Fruit fly (Drosophila melanogaster) whole organism, embryonic: ENCODE data around the gene Dup99B.

Experiments used
- Aef1 ChIP-seq: fragments of 200-800 bp; sonication (Bioruptor generic); IDR thresholded peaks from 3 replicates; pipeline ENCODE4 v1.3.6; 2022; ENCODE audit warnings: missing biosample characterization, missing genetic modification characterization
- Atf-2 ChIP-seq: fragments of 200-800 bp; sonication (Bioruptor generic); optimal IDR thresholded peaks from 2 replicates; lab custom pipeline; 2016; ENCODE audit warnings: missing biosample characterization, missing genetic modification characterization
- C15 ChIP-seq: fragments of 200-800 bp; sonication (Bioruptor generic); IDR thresholded peaks from 3 replicates; pipeline ENCODE4 v1.3.6; 2022; ENCODE audit warnings: missing biosample characterization, missing genetic modification characterization
- CG10366 ChIP-seq: fragments of 200-800 bp; sonication (Bioruptor generic); IDR thresholded peaks from 2 replicates; pipeline ENCODE4 v1.3.6; 2022; ENCODE audit warnings: missing biosample characterization, missing genetic modification characterization
- CG11456 ChIP-seq: fragments of 200-800 bp; sonication (Bioruptor generic); IDR thresholded peaks from 3 replicates; pipeline ENCODE4 v1.3.6; 2022; ENCODE audit warnings: missing biosample characterization, missing genetic modification characterization
- CG11723 ChIP-seq: fragments of 200-800 bp; sonication (Bioruptor generic); optimal IDR thresholded peaks from 2 replicates; lab custom pipeline; 2017; ENCODE audit warnings: missing biosample characterization, mild to moderate bottlenecking, missing genetic modification characterization
- CG12236 ChIP-seq: fragments of 200-800 bp; sonication (Bioruptor generic); optimal IDR thresholded peaks from 2 replicates; lab custom pipeline; 2016; ENCODE audit warnings: missing biosample characterization, missing genetic modification characterization
- CG15479 ChIP-seq: fragments of 200-800 bp; sonication (Bioruptor generic); optimal IDR thresholded peaks from 3 replicates; lab custom pipeline; 2019; ENCODE audit warnings: missing biosample characterization, mild to moderate bottlenecking, missing genetic modification characterization, moderate library complexity
- CG16779 ChIP-seq: fragments of 200-800 bp; sonication (Bioruptor generic); IDR thresholded peaks from 2 replicates; pipeline ENCODE4 v1.3.6; 2022; ENCODE audit warnings: missing biosample characterization, missing genetic modification characterization
- CG17385 ChIP-seq: fragments of 200-800 bp; sonication (Bioruptor generic); optimal IDR thresholded peaks from 3 replicates; lab custom pipeline; 2018; ENCODE audit warnings: missing biosample characterization, mild to moderate bottlenecking, missing genetic modification characterization
- CG30020 ChIP-seq: fragments of 200-800 bp; optimal IDR thresholded peaks from 2 replicates; lab custom pipeline; 2019; ENCODE audit warnings: missing biosample characterization, mild to moderate bottlenecking, missing genetic modification characterization, moderate library complexity
- CG31365 ChIP-seq: fragments of 200-800 bp; sonication (Bioruptor generic); optimal IDR thresholded peaks from 2 replicates; lab custom pipeline; 2018; ENCODE audit warnings: missing biosample characterization, mild to moderate bottlenecking, missing genetic modification characterization
- CG31441 ChIP-seq: fragments of 200-800 bp; sonication (Bioruptor generic); IDR thresholded peaks from 2 replicates; pipeline ENCODE4 v1.3.6; 2022; ENCODE audit warnings: missing biosample characterization, missing genetic modification characterization
- CG33213 ChIP-seq: fragments of 200-800 bp; sonication (Bioruptor generic); optimal IDR thresholded peaks from 3 replicates; lab custom pipeline; 2016; ENCODE audit warnings: missing biosample characterization, missing genetic modification characterization
- CG3407 ChIP-seq: fragments of 200-800 bp; sonication (Bioruptor generic); optimal IDR thresholded peaks from 2 replicates; lab custom pipeline; 2018; ENCODE audit warnings: missing biosample characterization, mild to moderate bottlenecking, missing genetic modification characterization
- CG5180 ChIP-seq: fragments of 200-800 bp; sonication (Bioruptor generic); optimal IDR thresholded peaks from 3 replicates; lab custom pipeline; 2017; ENCODE audit warnings: missing biosample characterization, missing genetic modification characterization, mild to moderate bottlenecking, moderate library complexity, missing genetic modification reagents
- CG5953 ChIP-seq: fragments of 200-800 bp; sonication (Bioruptor generic); IDR thresholded peaks from 2 replicates; pipeline ENCODE4 v1.3.6; 2022; ENCODE audit warnings: missing biosample characterization, missing genetic modification characterization
- CG6175 ChIP-seq: fragments of 200-800 bp; sonication (Bioruptor generic); IDR thresholded peaks from 3 replicates; pipeline ENCODE4 v1.3.6; 2022; ENCODE audit warnings: missing biosample characterization, missing genetic modification characterization
- CG9609 ChIP-seq: fragments of 200-800 bp; sonication (Bioruptor generic); optimal IDR thresholded peaks from 3 replicates; lab custom pipeline; 2016; ENCODE audit warnings: missing biosample characterization, missing genetic modification characterization
- CG9817 ChIP-seq: fragments of 200-800 bp; sonication (Bioruptor generic); optimal IDR thresholded peaks from 2 replicates; lab custom pipeline; 2018; ENCODE audit warnings: missing biosample characterization, mild to moderate bottlenecking, missing genetic modification characterization, moderate library complexity
- Dad ChIP-seq: fragments of 200-800 bp; sonication (Bioruptor generic); optimal IDR thresholded peaks from 3 replicates; lab custom pipeline; 2016; ENCODE audit warnings: missing biosample characterization, missing genetic modification characterization
- Doc2 ChIP-seq: fragments of 200-800 bp; sonication (Bioruptor generic); IDR thresholded peaks from 2 replicates; pipeline ENCODE4 v1.3.6; 2022; ENCODE audit warnings: missing biosample characterization, missing genetic modification characterization
- Dp ChIP-seq: fragments of 200-800 bp; sonication (Bioruptor generic); optimal IDR thresholded peaks from 2 replicates; lab custom pipeline; 2018; ENCODE audit warnings: missing biosample characterization, mild to moderate bottlenecking, missing genetic modification characterization, moderate library complexity
- E2f2 ChIP-seq: fragments of 200-800 bp; sonication (Bioruptor generic); IDR thresholded peaks from 2 replicates; pipeline ENCODE4 v1.3.6; 2022; ENCODE audit warnings: missing biosample characterization, missing genetic modification characterization
- HLHmδ ChIP-seq: fragments of 200-800 bp; sonication (Bioruptor generic); optimal IDR thresholded peaks from 2 replicates; lab custom pipeline; 2018; ENCODE audit warnings: missing biosample characterization, mild to moderate bottlenecking, missing genetic modification characterization, moderate library complexity
- Hr51 ChIP-seq, 2 experiments: fragments of 200-800 bp; sonication (Bioruptor generic); optimal IDR thresholded peaks; 2 replicates in 1 of 2; 3 replicates in 1 of 2; lab custom pipeline; 2016 to 2018; ENCODE audit warnings: missing biosample characterization in 2 of 2, missing genetic modification characterization in 2 of 2, mild to moderate bottlenecking in 1 of 2, moderate library complexity in 1 of 2
- MTF-1 ChIP-seq: fragments of 200-800 bp; sonication (Bioruptor generic); optimal IDR thresholded peaks from 2 replicates; lab custom pipeline; 2018; ENCODE audit warnings: missing biosample characterization, mild to moderate bottlenecking, missing genetic modification characterization, borderline replicate concordance
- Pdp1 ChIP-seq, 2 experiments: fragments of 200-800 bp; sonication (Bioruptor generic); optimal IDR thresholded peaks; 3 replicates each; lab custom pipeline; 2016; ENCODE audit warnings: missing biosample characterization in 2 of 2, missing genetic modification characterization in 2 of 2, mild to moderate bottlenecking in 1 of 2, moderate library complexity in 1 of 2
- Ptx1 ChIP-seq: fragments of 200-800 bp; sonication (Bioruptor generic); IDR thresholded peaks from 2 replicates; pipeline ENCODE4 v1.3.6; 2022; ENCODE audit warnings: missing biosample characterization, missing genetic modification characterization
- Spps ChIP-seq: fragments of 200-800 bp; sonication (Bioruptor generic); optimal IDR thresholded peaks from 2 replicates; lab custom pipeline; 2018; ENCODE audit warnings: missing biosample characterization, mild to moderate bottlenecking, missing genetic modification characterization
- ab ChIP-seq: fragments of 200-800 bp; sonication (Bioruptor generic); optimal IDR thresholded peaks from 2 replicates; lab custom pipeline; 2016; ENCODE audit warnings: missing biosample characterization, missing genetic modification characterization
- bcd ChIP-seq: fragments of 200-800 bp; sonication (Bioruptor generic); optimal IDR thresholded peaks from 2 replicates; lab custom pipeline; 2017; ENCODE audit warnings: missing biosample characterization, mild to moderate bottlenecking, missing genetic modification characterization
- cad ChIP-seq: fragments of >200 bp; optimal IDR thresholded peaks from 2 replicates; lab custom pipeline; 2017; ENCODE audit warnings: missing biosample characterization, missing genetic modification characterization
- crp ChIP-seq, 2 experiments: fragments of 200-800 bp; sonication (Bioruptor generic); optimal IDR thresholded peaks; 2 replicates in 1 of 2; 3 replicates in 1 of 2; lab custom pipeline; 2017; ENCODE audit warnings: missing biosample characterization in 2 of 2, missing genetic modification characterization in 2 of 2, mild to moderate bottlenecking in 1 of 2, moderate library complexity in 1 of 2
- da ChIP-seq: fragments of 200-800 bp; sonication (Bioruptor generic); optimal IDR thresholded peaks from 2 replicates; lab custom pipeline; 2016; ENCODE audit warnings: missing biosample characterization, missing genetic modification characterization
- dpn ChIP-seq, 2 experiments: fragments of 200-800 bp; sonication (Bioruptor generic); optimal IDR thresholded peaks; 3 replicates each; lab custom pipeline; 2016; ENCODE audit warnings: missing biosample characterization in 2 of 2, missing genetic modification characterization in 2 of 2
- dysf ChIP-seq: fragments of 200-800 bp; sonication (Bioruptor generic); IDR thresholded peaks from 3 replicates; pipeline ENCODE4 v1.3.6; 2022; ENCODE audit warnings: missing biosample characterization, missing genetic modification characterization
- esg ChIP-seq: fragments of 200-800 bp; sonication (Bioruptor generic); conservative IDR thresholded peaks from 2 replicates; pipeline ENCODE4 v1.3.6; 2022; ENCODE audit warnings: missing biosample characterization, missing genetic modification characterization
- fd64A ChIP-seq: fragments of 200-800 bp; sonication (Bioruptor generic); optimal IDR thresholded peaks from 3 replicates; lab custom pipeline; 2018; ENCODE audit warnings: missing biosample characterization, mild to moderate bottlenecking, missing genetic modification characterization
- gcm2 ChIP-seq: fragments of 200-800 bp; sonication (Bioruptor generic); optimal IDR thresholded peaks from 2 replicates; lab custom pipeline; 2016; ENCODE audit warnings: missing biosample characterization, missing genetic modification characterization
- gem ChIP-seq: fragments of 200-800 bp; sonication (Bioruptor generic); optimal IDR thresholded peaks from 2 replicates; lab custom pipeline; 2019; ENCODE audit warnings: missing biosample characterization, mild to moderate bottlenecking, missing genetic modification characterization, moderate library complexity
- jumu ChIP-seq: fragments of 200-800 bp; sonication (Bioruptor generic); optimal IDR thresholded peaks from 3 replicates; lab custom pipeline; 2016; ENCODE audit warnings: missing biosample characterization, missing genetic modification characterization
- kni ChIP-seq: fragments of 200-800 bp; sonication (Bioruptor generic); optimal IDR thresholded peaks from 3 replicates; lab custom pipeline; 2017; ENCODE audit warnings: mild to moderate bottlenecking, missing biosample characterization, missing genetic modification reagents, missing genetic modification characterization
- maf-S ChIP-seq: fragments of 200-800 bp; sonication (Bioruptor generic); optimal IDR thresholded peaks from 2 replicates; lab custom pipeline; 2016; ENCODE audit warnings: missing biosample characterization, missing genetic modification characterization
- nerfin-1 ChIP-seq: fragments of 200-800 bp; sonication (Bioruptor generic); optimal IDR thresholded peaks from 3 replicates; lab custom pipeline; 2019; ENCODE audit warnings: missing biosample characterization, mild to moderate bottlenecking, missing genetic modification characterization, moderate library complexity
- p53 ChIP-seq: fragments of 200-800 bp; sonication (Bioruptor generic); optimal IDR thresholded peaks from 2 replicates; lab custom pipeline; 2016; ENCODE audit warnings: missing biosample characterization, missing genetic modification characterization
- pho ChIP-seq: fragments of 200-800 bp; sonication (Bioruptor generic); optimal IDR thresholded peaks from 2 replicates; lab custom pipeline; 2016; ENCODE audit warnings: missing biosample characterization, missing genetic modification characterization
- sc ChIP-seq, 3 experiments: fragments of >200 bp in 2 of 3; fragments of 200-800 bp in 1 of 3; sonication (Bioruptor generic) in 1 of 3; optimal IDR thresholded peaks; 2 replicates in 2 of 3; 3 replicates in 1 of 3; lab custom pipeline; 2017; ENCODE audit warnings: mild to moderate bottlenecking in 1 of 3, missing biosample characterization in 1 of 3, missing genetic modification characterization in 1 of 3, missing genetic modification reagents in 1 of 3
- sens ChIP-seq: fragments of 200-800 bp; sonication (Bioruptor generic); peaks from one replicate; lab custom pipeline; 2016; ENCODE audit warnings: missing biosample characterization, missing genetic modification characterization
- seq ChIP-seq: fragments of 200-800 bp; sonication (Bioruptor generic); IDR thresholded peaks from 2 replicates; pipeline ENCODE4 v1.3.6; 2022; ENCODE audit warnings: missing biosample characterization, missing genetic modification characterization
- sna ChIP-seq: fragments of 200-800 bp; sonication (Bioruptor generic); IDR thresholded peaks from 2 replicates; pipeline ENCODE4 v1.3.6; 2022; ENCODE audit warnings: missing biosample characterization, missing genetic modification characterization; ENCODE audit not compliant: partially characterized antibody
- tx ChIP-seq: fragments of 200-800 bp; sonication (Bioruptor generic); optimal IDR thresholded peaks from 2 replicates; lab custom pipeline; 2016; ENCODE audit warnings: missing biosample characterization, missing genetic modification characterization

Gene Dup99B

DNA sequence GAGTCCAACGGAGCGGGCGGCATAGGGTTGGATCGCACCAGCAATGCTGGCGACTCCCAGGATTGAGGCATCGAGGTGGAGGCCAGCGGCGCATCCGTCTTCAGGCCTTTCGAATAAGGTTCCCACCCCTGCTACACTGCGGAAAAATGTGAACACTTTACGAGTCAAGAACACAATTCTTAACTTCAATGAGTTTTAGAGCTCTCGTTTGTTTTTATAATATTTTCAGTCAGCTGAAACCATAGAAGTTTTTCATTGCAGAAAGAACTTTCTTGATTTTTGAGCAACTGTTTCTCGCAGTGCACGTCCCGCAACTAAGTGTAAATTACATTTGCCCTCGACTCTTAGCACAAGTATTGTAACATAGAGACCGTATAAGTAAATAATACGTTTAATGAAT is 18.8 kb downstream of the Dup99B start (continued):
- no peak for TF ChIP-seq dpn (GFP tag; optimal IDR thresholded peaks at IDR 0.05; lab: Kevin White, UChicago)
- TF ChIP-seq CG10366 (GFP tag; lab: Robert Waterston, UW), result no peak
- no peak for TF ChIP-seq Atf-2
- no peak for TF ChIP-seq bcd (GFP tag; lab: Kevin White, UChicago)
- TF ChIP-seq Doc2 (GFP tag; lab: Robert Waterston, UW), result no peak
- peak; percentile 55 for TF ChIP-seq gem
- peak; percentile 89 for TF ChIP-seq sens
- TF ChIP-seq esg, result no peak
- TF ChIP-seq Ptx1 (GFP tag; lab: Robert Waterston, UW), result no peak
- no peak for TF ChIP-seq Pdp1 (GFP tag; optimal IDR thresholded peaks at IDR 0.05; lab: Kevin White, UChicago)
- TF ChIP-seq sc (optimal IDR thresholded peaks at IDR 0.05; lab: Kevin White, UChicago), result no peak
- TF ChIP-seq sc (GFP tag; optimal IDR thresholded peaks at IDR 0.05; lab: Kevin White, UChicago), result no peak
- no peak for TF ChIP-seq Dad (GFP tag; lab: Kevin White, UChicago)
- TF ChIP-seq CG17385 (GFP tag; lab: Kevin White, UChicago), result no peak
- TF ChIP-seq cad, result no peak
- TF ChIP-seq CG31365 (tag; lab: Kevin White, UChicago), result no peak
- no peak for TF ChIP-seq sna (GFP tag; lab: Robert Waterston, UW)
- no peak for TF ChIP-seq jumu (GFP tag; lab: Kevin White, UChicago)
- TF ChIP-seq maf-S (GFP tag; lab: Kevin White, UChicago), result no peak
- no peak for TF ChIP-seq pho
- TF ChIP-seq kni (GFP tag; lab: Kevin White, UChicago), result no peak
- no peak for TF ChIP-seq HLHmδ (GFP tag; lab: Kevin White, UChicago)
- no peak for TF ChIP-seq CG30020
- TF ChIP-seq CG6175, result no peak
- no peak for TF ChIP-seq Hr51 (GFP tag; optimal IDR thresholded peaks at IDR 0.05; lab: Kevin White, UChicago)
- no peak for TF ChIP-seq CG33213 (GFP tag; lab: Kevin White, UChicago)
- TF ChIP-seq ab (GFP tag; lab: Kevin White, UChicago), result no peak
- TF ChIP-seq CG31441 (GFP tag; lab: Robert Waterston, UW), result no peak; the same call in 1 of the 2 replicates
- TF ChIP-seq CG11456 (GFP tag; lab: Robert Waterston, UW), result no peak
- TF ChIP-seq nerfin-1 (tag; lab: Kevin White, UChicago), result no peak
- TF ChIP-seq C15 (GFP tag; lab: Robert Waterston, UW), result no peak
- TF ChIP-seq CG9609 (GFP tag; lab: Kevin White, UChicago), result no peak
- TF ChIP-seq E2f2 (GFP tag; lab: Robert Waterston, UW), result no peak
- TF ChIP-seq CG9817 (tag; lab: Kevin White, UChicago), result no peak
- no peak for TF ChIP-seq CG16779 (GFP tag; lab: Robert Waterston, UW)
- TF ChIP-seq p53 (GFP tag; lab: Kevin White, UChicago), result no peak
- TF ChIP-seq da (GFP tag; lab: Kevin White, UChicago), result no peak
- TF ChIP-seq Spps (tag; lab: Kevin White, UChicago), result no peak
- TF ChIP-seq seq (GFP tag; lab: Robert Waterston, UW), result no peak
- no peak for TF ChIP-seq MTF-1 (GFP tag; lab: Kevin White, UChicago)
- no peak for TF ChIP-seq CG5953 (GFP tag; lab: Robert Waterston, UW)
- no peak for TF ChIP-seq crp (GFP tag; optimal IDR thresholded peaks at IDR 0.05; lab: Kevin White, UChicago)
- no peak for TF ChIP-seq CG15479 (GFP tag; lab: Kevin White, UChicago)
- no peak for TF ChIP-seq CG3407 (GFP tag; lab: Kevin White, UChicago)
- no peak for TF ChIP-seq CG5180 (GFP tag; lab: Kevin White, UChicago)
- TF ChIP-seq tx (GFP tag; lab: Kevin White, UChicago), result no peak
- no peak for TF ChIP-seq fd64A (GFP tag; lab: Kevin White, UChicago)
- no peak for TF ChIP-seq Aef1 (GFP tag; lab: Robert Waterston, UW)
- TF ChIP-seq dysf (GFP tag; lab: Robert Waterston, UW), result no peak
- no peak for TF ChIP-seq CG11723 (GFP tag; lab: Kevin White, UChicago)
- no peak for TF ChIP-seq CG12236 (GFP tag; lab: Kevin White, UChicago)
- no peak for TF ChIP-seq Dp (GFP tag; lab: Kevin White, UChicago)
- TF ChIP-seq gcm2 (GFP tag; lab: Kevin White, UChicago), result no peak
